Fruit fly (Drosophila melanogaster) whole organism, embryonic: ENCODE results near the gene Ac78C.

Experiments
- CG11560 ChIP-seq: fragments of 200-800 bp; sonication (Bioruptor generic); IDR thresholded peaks from 3 replicates; pipeline ENCODE4 v1.3.6; 2022; ENCODE audit warnings: missing biosample characterization, missing genetic modification characterization
- CG31441 ChIP-seq: fragments of 200-800 bp; sonication (Bioruptor generic); IDR thresholded peaks from 2 replicates; pipeline ENCODE4 v1.3.6; 2022; ENCODE audit warnings: missing biosample characterization, missing genetic modification characterization
- Dll ChIP-seq: fragments of 200-800 bp; sonication (Bioruptor generic); IDR thresholded peaks from 4 replicates; pipeline ENCODE4 v1.3.6; 2022; ENCODE audit warnings: missing biosample characterization, missing genetic modification characterization; ENCODE audit not compliant: partially characterized antibody
- emc ChIP-seq: fragments of 200-800 bp; sonication (Bioruptor generic); optimal IDR thresholded peaks from 2 replicates; lab custom pipeline; 2016; ENCODE audit warnings: missing biosample characterization, missing genetic modification characterization

dm6 chr3L:21090245-21090644 is 81.5 kb downstream of the Ac78C start:
- TF ChIP-seq CG31441 (GFP tag; lab: Robert Waterston, UW) (no peak), emc (no peak), Dll (GFP tag; lab: Robert Waterston, UW) (no peak), CG11560 (tag; lab: Robert Waterston, UW) (no peak)
